Worm (Caenorhabditis elegans) whole organism, L3 larva: ENCODE measurements around the gene pus-1.

Experiments used
- ZK546.5 ChIP-seq: sonication (generic microtip); optimal IDR thresholded peaks from 2 replicates; lab custom pipeline; 2017; ENCODE audit warnings: missing biosample characterization, missing genetic modification characterization
- ama-1 ChIP-seq: fragments of 150-350 bp; optimal IDR thresholded peaks from 2 replicates; lab custom pipeline; 2018
- ceh-16 ChIP-seq: sonication (generic microtip); optimal IDR thresholded peaks from 2 replicates; lab custom pipeline; 2017; ENCODE audit warnings: missing biosample characterization, missing genetic modification characterization
- egl-27 ChIP-seq: sonication (generic microtip); optimal IDR thresholded peaks from 4 replicates; lab custom pipeline; 2017; ENCODE audit warnings: missing biosample characterization, missing genetic modification reagents, missing genetic modification characterization
- fos-1 ChIP-seq: fragments of 150-350 bp; optimal IDR thresholded peaks from 2 replicates; lab custom pipeline; 2014; ENCODE audit warnings: missing biosample characterization, missing genetic modification characterization
- lin-15B ChIP-seq: fragments of 150-350 bp; optimal IDR thresholded peaks from 2 replicates; lab custom pipeline; 2014; ENCODE audit warnings: missing biosample characterization, missing genetic modification characterization
- lin-39 ChIP-seq: fragments of 150-350 bp; optimal IDR thresholded peaks from 2 replicates; lab custom pipeline; 2018; ENCODE audit warnings: missing biosample characterization, missing genetic modification reagents, missing genetic modification characterization
- nhr-11 ChIP-seq: fragments of 150-350 bp; optimal IDR thresholded peaks from 2 replicates; lab custom pipeline; 2014; ENCODE audit warnings: missing biosample characterization, missing genetic modification characterization
- nhr-43 ChIP-seq: sonication (generic microtip); optimal IDR thresholded peaks from 2 replicates; lab custom pipeline; 2016; ENCODE audit warnings: mild to moderate bottlenecking, missing genetic modification characterization, missing compliant biosample characterization; ENCODE audit not compliant: poor library complexity, severe bottlenecking
- nhr-77 ChIP-seq: fragments of 150-350 bp; optimal IDR thresholded peaks from 2 replicates; lab custom pipeline; 2014; ENCODE audit warnings: missing biosample characterization, missing genetic modification characterization
- pha-4 ChIP-seq: fragments of 150-350 bp; optimal IDR thresholded peaks from 2 replicates; lab custom pipeline; 2014; ENCODE audit warnings: missing biosample characterization, missing genetic modification reagents, missing genetic modification characterization
- skn-1 ChIP-seq: fragments of 150-350 bp; optimal IDR thresholded peaks from 2 replicates; lab custom pipeline; 2014; ENCODE audit warnings: missing biosample characterization, missing genetic modification characterization
- snpc-4 ChIP-seq: fragments of 150-350 bp; optimal IDR thresholded peaks from 2 replicates; lab custom pipeline; 2014; ENCODE audit warnings: missing biosample characterization, missing genetic modification characterization
- zag-1 ChIP-seq: fragments of 150-350 bp; optimal IDR thresholded peaks from 2 replicates; lab custom pipeline; 2014; ENCODE audit warnings: missing biosample characterization, missing genetic modification characterization

DNA sequence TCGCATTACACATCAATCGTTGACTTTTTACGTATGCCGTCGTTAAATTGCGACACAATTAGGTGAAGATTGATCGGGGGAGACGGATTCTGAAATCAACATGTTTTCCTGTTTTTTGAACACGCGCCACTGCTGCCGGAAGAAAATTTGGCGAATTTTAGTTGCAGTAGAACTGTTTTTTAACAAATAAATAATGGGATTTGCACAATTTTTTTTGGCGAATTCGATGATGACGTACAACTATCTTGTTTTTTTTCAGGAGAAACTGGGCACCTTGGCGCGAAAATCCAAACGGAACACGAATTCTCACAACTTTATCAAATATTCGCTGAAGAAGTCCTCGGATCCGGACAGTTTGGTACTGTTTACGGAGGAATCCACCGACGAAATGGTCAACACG is 8.7 kb downstream of the pus-1 start:
- TF ChIP-seq nhr-77 (tag; lab: Kevin White, UChicago) (no peak), zag-1 (tag; lab: Kevin White, UChicago) (no peak), nhr-11 (tag; lab: Kevin White, UChicago) (no peak), egl-27 (tag; lab: Kevin White, UChicago) (no peak), nhr-43 (tag; lab: Kevin White, UChicago) (no peak), pha-4 (no peak), fos-1 (tag; lab: Kevin White, UChicago) (no peak), skn-1 (tag; lab: Kevin White, UChicago) (no peak), ceh-16 (tag; lab: Kevin White, UChicago) (no peak), snpc-4 (tag; lab: Kevin White, UChicago) (no peak), ama-1 (no peak), ZK546.5 (tag; lab: Kevin White, UChicago) (no peak), lin-39 (tag; lab: Kevin White, UChicago) (no peak), lin-15B (tag; lab: Kevin White, UChicago) (no peak)
